Worm (Caenorhabditis elegans): ENCODE data around the gene C29E4.9.

DNA sequence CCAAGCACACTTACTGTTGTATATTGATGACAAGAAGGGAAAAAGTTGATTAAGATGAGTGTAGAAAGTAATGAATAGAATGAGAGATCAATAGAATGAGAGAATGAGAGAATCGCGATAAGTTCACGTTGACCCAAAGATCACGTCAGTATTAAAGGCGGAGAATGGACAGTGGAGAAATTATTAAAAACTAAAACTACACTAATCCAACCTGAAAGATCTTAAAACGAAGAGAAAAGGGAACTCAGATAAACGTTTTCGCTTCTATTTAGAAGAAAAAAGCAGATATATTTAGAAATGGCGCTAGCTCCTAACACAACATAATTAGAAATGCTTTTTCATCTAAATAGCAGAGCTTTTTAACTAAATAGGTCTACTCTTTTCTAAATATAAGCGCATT is 3.7 kb downstream of the C29E4.9 start, which contains the start of gene let-754:
- TF ChIP-seq nhr-12 (tag; optimal IDR thresholded peaks at IDR 0.05) (no peak), mdl-1 (tag; optimal IDR thresholded peaks at IDR 0.05) (no peak)

Data from whole organism, L2 larva.